Worm (Caenorhabditis elegans) whole organism, L4/young adult: ENCODE results near the gene fbxc-18.
"Not testable (repeated sequence)": the region's sequence is repeated elsewhere in the genome, so short reads cannot be mapped to it uniquely, and the experiment has no call there.

Source experiments
- W03F9.2 ChIP-seq: fragments of 150-350 bp; optimal IDR thresholded peaks from 2 replicates; lab custom pipeline; 2014; ENCODE audit warnings: missing biosample characterization, missing genetic modification characterization
- dao-5 ChIP-seq: sonication (generic microtip); optimal IDR thresholded peaks from 2 replicates; lab custom pipeline; 2016; ENCODE audit warnings: missing genotype, missing genetic modification characterization, moderate library complexity, missing compliant biosample characterization
- him-1 ChIP-seq: sonication (generic microtip); optimal IDR thresholded peaks from 2 replicates; lab custom pipeline; 2016; ENCODE audit warnings: missing genotype, missing genetic modification reagents, missing genetic modification characterization, missing compliant biosample characterization

- TF ChIP-seq W03F9.2 (tag; lab: Kevin White, UChicago); dao-5 (tag; lab: Kevin White, UChicago); him-1: not testable (repeated sequence)
These were observed 27.4 kb upstream of the fbxc-18 start, which contains the start of gene F45D11.7 for ce11 chrII:994231-994630.
